Worm (Caenorhabditis elegans): ENCODE measurements around the gene K12H6.2.

The K12H6.2 gene

ce11 chrII:2836853-2837252 lies 21.5 kb upstream of the K12H6.2 start, which contains the start of gene K12H6.7:
TSS of gene K12H6.7 (minus strand) at chrII:2836953.
- no peak for TF ChIP-seq dpl-1 (GFP tag; optimal IDR thresholded peaks at IDR 0.05)
- TF ChIP-seq mdt-29 (GFP tag; IDR thresholded peaks at IDR 0.05) = no peak
- no peak for TF ChIP-seq lsy-2 (tag; optimal IDR thresholded peaks at IDR 0.05)
- TF ChIP-seq Y48G9A.11 (GFP tag; IDR thresholded peaks at IDR 0.05) = no peak
- TF ChIP-seq nhr-28 (tag; optimal IDR thresholded peaks at IDR 0.05) = no peak
- no peak for TF ChIP-seq T26A8.4 (GFP tag; IDR thresholded peaks at IDR 0.05)
- no peak for TF ChIP-seq ctbp-1 (GFP tag; IDR thresholded peaks at IDR 0.05)
- TF ChIP-seq nhr-11 (tag; optimal IDR thresholded peaks at IDR 0.05) = no peak
- TF ChIP-seq lim-7 (GFP tag; IDR thresholded peaks at IDR 0.05) = no peak
- TF ChIP-seq nhr-25 (tag; optimal IDR thresholded peaks at IDR 0.05; ENCODE audit: borderline replicate concordance, insufficient read depth) = no peak
- no peak for TF ChIP-seq nhr-76 (tag; optimal IDR thresholded peaks at IDR 0.05)
- TF ChIP-seq tag-97 (GFP tag; IDR thresholded peaks at IDR 0.05) = no peak
- no peak for TF ChIP-seq nhr-48 (tag; optimal IDR thresholded peaks at IDR 0.05)
- no peak for TF ChIP-seq daf-16 (GFP tag; optimal IDR thresholded peaks at IDR 0.05)
- no peak for TF ChIP-seq daf-16 (tag; optimal IDR thresholded peaks at IDR 0.05)
- TF ChIP-seq Y105C5A.15 (GFP tag; IDR thresholded peaks at IDR 0.05) = no peak

DNA sequence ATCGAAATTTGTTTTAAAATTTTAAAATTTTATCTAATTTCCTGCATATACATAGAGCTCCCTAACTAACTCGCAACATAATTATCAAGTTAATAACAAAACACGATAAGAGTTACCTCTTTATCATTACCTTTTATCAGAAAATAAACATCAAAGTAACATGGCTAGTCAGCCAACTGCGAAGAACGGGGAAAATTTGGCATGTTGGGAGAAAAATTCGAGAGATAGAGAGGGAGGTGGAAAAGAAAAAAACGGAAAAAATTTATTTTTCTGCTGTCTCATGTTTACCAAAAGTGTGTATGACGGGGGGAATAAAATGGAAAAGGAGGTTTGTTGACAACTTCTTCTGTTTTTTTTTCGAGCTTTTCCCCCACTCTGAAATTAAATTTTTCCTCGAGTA lies 18.8 kb upstream of the K12H6.2 start:
- TF ChIP-seq daf-16 (GFP tag; optimal IDR thresholded peaks at IDR 0.05) = no peak
- peak; percentile 99 for TF ChIP-seq daf-16 (tag; optimal IDR thresholded peaks at IDR 0.05)
- TF ChIP-seq dmd-6 (GFP tag; IDR thresholded peaks at IDR 0.05) = peak; percentile 44
- TF ChIP-seq arid-1 (GFP tag; conservative IDR thresholded peaks at IDR 0.05) = no peak
- TF ChIP-seq zfp-3 (GFP tag; conservative IDR thresholded peaks at IDR 0.05) = no peak
- TF ChIP-seq snpc-1.2 (GFP tag; IDR thresholded peaks at IDR 0.05) = no peak
- no peak for TF ChIP-seq F10B5.3 (tag; optimal IDR thresholded peaks at IDR 0.05)
- no peak for TF ChIP-seq aha-1 (tag)
- peak; percentile 7 for TF ChIP-seq pqm-1 (tag; optimal IDR thresholded peaks at IDR 0.05)
- TF ChIP-seq mes-2 (tag; optimal IDR thresholded peaks at IDR 0.05; ENCODE audit: poor library complexity, severe bottlenecking) = peak; percentile 38
- no peak for TF ChIP-seq F26F4.8 (GFP tag; conservative IDR thresholded peaks at IDR 0.05)
- TF ChIP-seq nhr-77 (tag; optimal IDR thresholded peaks at IDR 0.05) = no peak
- no peak for TF ChIP-seq Y75B8A.6 (GFP tag; IDR thresholded peaks at IDR 0.05)
- TF ChIP-seq nhr-11 (tag; optimal IDR thresholded peaks at IDR 0.05) = peak; percentile 44
- TF ChIP-seq spr-3 (GFP tag; optimal IDR thresholded peaks at IDR 0.05) = no peak
- no peak for TF ChIP-seq dmd-8 (GFP tag; IDR thresholded peaks at IDR 0.05)
- no peak for TF ChIP-seq Y5F2A.4 (GFP tag; optimal IDR thresholded peaks at IDR 0.05)
- no peak for TF ChIP-seq nhr-76 (tag; optimal IDR thresholded peaks at IDR 0.05)
- TF ChIP-seq ceh-28 (tag; optimal IDR thresholded peaks at IDR 0.05) = no peak
- no peak for TF ChIP-seq ctbp-1 (GFP tag; IDR thresholded peaks at IDR 0.05)
- TF ChIP-seq dmd-9 (GFP tag; IDR thresholded peaks at IDR 0.05) = no peak
- TF ChIP-seq hlh-11 (tag; optimal IDR thresholded peaks at IDR 0.05) = peak; percentile 81
- no peak for TF ChIP-seq php-3 (GFP tag; IDR thresholded peaks at IDR 0.05)
- TF ChIP-seq lin-1 (GFP tag; IDR thresholded peaks at IDR 0.05) = peak; percentile 61; the same call in 1 of the 2 replicates
- TF ChIP-seq attf-4 (tag; optimal IDR thresholded peaks at IDR 0.05) = no peak
- TF ChIP-seq fos-1 (tag; optimal IDR thresholded peaks at IDR 0.05) = no peak
- no peak for TF ChIP-seq unc-39 (tag; optimal IDR thresholded peaks at IDR 0.05)
- peak; percentile 76 for TF ChIP-seq nhr-28 (tag; optimal IDR thresholded peaks at IDR 0.05)
- no peak for TF ChIP-seq nhr-111 (GFP tag; optimal IDR thresholded peaks at IDR 0.05)

DNA sequence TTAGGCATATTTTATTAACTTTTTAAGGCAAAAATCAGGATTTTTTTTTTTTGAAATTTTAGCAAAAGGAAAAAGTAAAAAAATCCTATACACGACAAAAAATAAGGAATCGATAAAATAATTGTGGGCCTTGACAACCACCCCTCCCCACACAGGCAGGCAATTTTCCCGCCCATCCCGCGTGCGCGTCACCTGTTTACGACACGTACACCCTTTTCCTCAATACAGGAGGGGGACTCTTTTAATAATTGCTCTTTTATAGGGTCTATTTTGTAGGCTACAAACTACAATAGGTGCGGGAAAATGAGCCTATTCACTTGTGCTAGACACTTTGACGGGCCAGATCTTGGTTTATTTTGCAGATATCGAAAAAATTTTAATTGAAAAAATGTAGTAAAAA lies 17.2 kb upstream of the K12H6.2 start:
- TF ChIP-seq hlh-30 (tag; optimal IDR thresholded peaks at IDR 0.05; ENCODE audit: insufficient read depth) = peak; percentile 55
- TF ChIP-seq fkh-10 (GFP tag; optimal IDR thresholded peaks at IDR 0.05) = no peak
- no peak for TF ChIP-seq daf-16 (GFP tag; optimal IDR thresholded peaks at IDR 0.05)
- TF ChIP-seq daf-16 (tag; optimal IDR thresholded peaks at IDR 0.05) = peak; percentile 39
- no peak for TF ChIP-seq lin-38 (GFP tag; IDR thresholded peaks at IDR 0.05)
- TF ChIP-seq vab-7 (GFP tag; IDR thresholded peaks at IDR 0.05) = no peak
- 0 out of 2 replicates have a peak, but pooled peaks have one; percentile 11 for TF ChIP-seq php-3 (GFP tag; IDR thresholded peaks at IDR 0.05)
- TF ChIP-seq hif-1 (tag; optimal IDR thresholded peaks at IDR 0.05) = no peak
